Worm (Caenorhabditis elegans) whole organism, L4 larva: ENCODE measurements around the gene col-90.
"Not testable (repeated sequence)": the region's sequence is repeated elsewhere in the genome, so short reads cannot be mapped to it uniquely, and the experiment has no call there.

ENCODE experiments used
- T26A8.4 ChIP-seq: fragments of 200-800 bp; sonication (Bioruptor generic); IDR thresholded peaks from 2 replicates; pipeline ENCODE4 v1.3.6; 2022; ENCODE audit warnings: missing genetic modification characterization, missing compliant biosample characterization
- Y105C5A.15 ChIP-seq: fragments of 200-800 bp; sonication (Bioruptor generic); IDR thresholded peaks from 2 replicates; pipeline ENCODE4 v1.3.6; 2022; ENCODE audit warnings: missing genetic modification characterization, missing compliant biosample characterization
- aha-1 ChIP-seq: fragments of 150-350 bp; peaks from one replicate; lab custom pipeline; 2014; ENCODE audit warnings: missing biosample characterization, missing genetic modification characterization
- arid-1 ChIP-seq: fragments of 200-800 bp; sonication (Bioruptor generic); conservative IDR thresholded peaks from 2 replicates; pipeline ENCODE4 v1.3.6; 2022; ENCODE audit warnings: missing genetic modification reagents, missing genetic modification characterization, missing compliant biosample characterization
- attf-4 ChIP-seq: sonication (generic microtip); optimal IDR thresholded peaks from 3 replicates; lab custom pipeline; 2017; ENCODE audit warnings: missing biosample characterization, missing genetic modification characterization
- ceh-62 ChIP-seq: sonication (generic microtip); optimal IDR thresholded peaks from 2 replicates; lab custom pipeline; 2017; ENCODE audit warnings: missing biosample characterization, missing genetic modification characterization
- ceh-82 ChIP-seq: sonication (generic microtip); optimal IDR thresholded peaks from 2 replicates; lab custom pipeline; 2017; ENCODE audit warnings: missing biosample characterization, missing genetic modification characterization
- ctbp-1 ChIP-seq: fragments of 200-800 bp; sonication (Bioruptor generic); IDR thresholded peaks from 2 replicates; pipeline ENCODE4 v1.3.6; 2022; ENCODE audit warnings: missing genetic modification reagents, missing genetic modification characterization, missing compliant biosample characterization
- dmd-8 ChIP-seq: fragments of 200-800 bp; sonication (Bioruptor generic); IDR thresholded peaks from 2 replicates; pipeline ENCODE4 v1.3.6; 2022; ENCODE audit warnings: missing genetic modification characterization, missing compliant biosample characterization
- dpl-1 ChIP-seq: fragments of 150-350 bp; optimal IDR thresholded peaks from 2 replicates; lab custom pipeline; 2014; ENCODE audit warnings: missing biosample characterization, missing genetic modification reagents, missing genetic modification characterization
- dve-1 ChIP-seq: sonication (generic microtip); optimal IDR thresholded peaks from 2 replicates; lab custom pipeline; 2017; ENCODE audit warnings: antibody characterized with exemption, mild to moderate bottlenecking, missing genetic modification characterization, missing compliant biosample characterization; ENCODE audit not compliant: insufficient read depth
- hlh-11 ChIP-seq: fragments of 200-800 bp; sonication (Bioruptor generic); optimal IDR thresholded peaks from 2 replicates; lab custom pipeline; 2018; ENCODE audit warnings: mild to moderate bottlenecking, missing genetic modification characterization, missing compliant biosample characterization
- hlh-30 ChIP-seq: sonication (generic microtip); optimal IDR thresholded peaks from 2 replicates; lab custom pipeline; 2017; ENCODE audit warnings: antibody characterized with exemption, mild to moderate bottlenecking, missing genetic modification characterization, missing compliant biosample characterization; ENCODE audit not compliant: insufficient read depth
- lim-7 ChIP-seq: fragments of 200-800 bp; sonication (Bioruptor generic); IDR thresholded peaks from 2 replicates; pipeline ENCODE4 v1.3.6; 2022; ENCODE audit warnings: missing genetic modification characterization, missing compliant biosample characterization
- lin-1 ChIP-seq: fragments of 200-800 bp; sonication (Bioruptor generic); IDR thresholded peaks from 2 replicates; pipeline ENCODE4 v1.3.6; 2022; ENCODE audit warnings: missing genetic modification reagents, missing genetic modification characterization, missing compliant biosample characterization
- lin-13 ChIP-seq: fragments of 150-350 bp; optimal IDR thresholded peaks from 2 replicates; lab custom pipeline; 2014; ENCODE audit warnings: missing biosample characterization, missing genetic modification reagents, missing genetic modification characterization
- lin-29 ChIP-seq: fragments of 200-800 bp; sonication (Bioruptor generic); IDR thresholded peaks from 2 replicates; pipeline ENCODE4 v1.3.6; 2022; ENCODE audit warnings: missing genetic modification reagents, missing genetic modification characterization, missing compliant biosample characterization
- lin-38 ChIP-seq: fragments of 200-800 bp; sonication (Bioruptor generic); IDR thresholded peaks from 2 replicates; pipeline ENCODE4 v1.3.6; 2022; ENCODE audit warnings: missing genetic modification reagents, missing genetic modification characterization, missing compliant biosample characterization
- lsy-2 ChIP-seq, 2 experiments: fragments of 150-350 bp in 1 of 2; sonication (generic microtip) in 1 of 2; optimal IDR thresholded peaks; 2 replicates each; lab custom pipeline; 2014 to 2017; ENCODE audit warnings: missing biosample characterization in 2 of 2, missing genetic modification characterization in 2 of 2
- madf-5 ChIP-seq, 2 experiments: fragments of 200-800 bp; sonication (Bioruptor generic); IDR thresholded peaks; 2 replicates each; pipeline ENCODE4 v1.3.6; 2022; ENCODE audit warnings: missing compliant biosample characterization in 2 of 2, missing genetic modification characterization in 2 of 2
- mdl-1 ChIP-seq, 2 experiments: fragments of 150-350 bp in 1 of 2; sonication (generic microtip) in 1 of 2; optimal IDR thresholded peaks; 2 replicates each; lab custom pipeline; 2014 to 2017; ENCODE audit warnings: missing biosample characterization in 2 of 2, missing genetic modification characterization in 2 of 2
- mep-1 ChIP-seq: fragments of 150-350 bp; sonication (generic microtip); optimal IDR thresholded peaks from 3 replicates; lab custom pipeline; 2014; ENCODE audit warnings: missing biosample characterization, missing genetic modification characterization
- nhr-11 ChIP-seq: fragments of 150-350 bp; optimal IDR thresholded peaks from 2 replicates; lab custom pipeline; 2014; ENCODE audit warnings: missing biosample characterization, missing genetic modification characterization
- nhr-237 ChIP-seq: sonication (generic microtip); optimal IDR thresholded peaks from 2 replicates; lab custom pipeline; 2017; ENCODE audit warnings: missing biosample characterization, missing genetic modification characterization
- nhr-76 ChIP-seq: fragments of 150-350 bp; optimal IDR thresholded peaks from 2 replicates; lab custom pipeline; 2014; ENCODE audit warnings: missing biosample characterization, missing genetic modification characterization
- snpc-4 ChIP-seq: fragments of 150-350 bp; optimal IDR thresholded peaks from 2 replicates; lab custom pipeline; 2014; ENCODE audit warnings: missing biosample characterization, missing genetic modification characterization
- ztf-11 ChIP-seq: fragments of 150-350 bp; optimal IDR thresholded peaks from 2 replicates; lab custom pipeline; 2014; ENCODE audit warnings: missing biosample characterization, missing genetic modification characterization

The col-90 gene

DNA sequence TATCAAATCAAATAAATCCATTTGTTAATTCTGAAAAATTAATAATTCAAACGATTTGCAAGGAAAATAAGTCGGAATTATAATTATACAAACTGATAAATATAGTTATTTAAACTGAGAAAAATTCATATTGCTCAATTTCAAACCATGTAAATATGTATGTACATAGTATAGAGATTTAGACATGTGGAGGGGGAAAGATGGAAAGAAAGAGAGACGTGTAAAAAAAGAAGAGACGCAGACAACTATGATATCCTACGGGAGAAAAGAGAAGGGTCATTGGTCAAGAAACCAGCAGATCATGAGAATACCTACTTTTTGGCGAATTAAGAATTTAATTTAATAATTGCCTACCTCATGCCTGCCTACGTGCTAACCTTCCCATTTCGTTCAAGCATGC is 9.4 kb downstream of the col-90 start, which contains the start of gene C29E4.11:
Gene C29E4.11, minus strand, starts transcription at position 30 of the 400 bp plus-strand sequence.
- TF ChIP-seq dve-1 (tag; lab: Kevin White, UChicago) (peak; percentile 15), dpl-1 (GFP tag; lab: Kevin White, UChicago) (no peak), hlh-30 (tag; lab: Kevin White, UChicago) (peak; percentile 5), lsy-2 (tag; optimal IDR thresholded peaks at IDR 0.05; lab: Kevin White, UChicago) (peak in 1 of 2 experiments; percentile 41)

DNA sequence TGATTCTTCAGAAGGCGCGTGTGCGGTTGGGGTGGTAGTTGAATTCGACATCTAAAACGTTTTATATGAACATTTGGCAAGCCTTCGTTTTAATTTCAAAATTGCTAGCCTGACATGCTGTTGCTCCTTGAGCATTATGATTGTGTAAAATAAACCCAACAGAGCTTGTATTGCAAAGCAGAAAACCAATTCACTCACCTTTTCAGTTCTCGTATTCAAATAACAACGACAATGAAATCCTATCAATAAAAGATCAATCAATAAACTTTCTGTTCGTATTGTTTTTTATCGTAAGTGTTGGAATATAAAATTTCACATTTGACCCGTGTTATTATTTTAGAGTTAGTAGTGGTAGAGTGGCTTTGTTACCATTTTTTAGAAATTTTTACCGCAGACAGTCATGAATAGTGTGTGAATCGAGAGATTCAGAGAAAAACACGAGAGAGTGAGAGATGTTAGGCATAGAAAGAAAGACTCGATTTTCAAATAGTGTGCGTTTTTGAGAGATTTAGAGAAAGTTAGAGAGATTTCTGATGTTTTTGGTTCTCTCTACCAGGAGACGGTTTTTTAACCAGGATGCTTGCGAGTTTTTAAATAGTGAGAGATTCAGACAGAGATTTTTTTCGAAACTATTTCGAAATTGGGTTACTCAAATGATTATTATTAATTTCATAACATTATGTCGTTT is 10.4 kb downstream of the col-90 start, which contains the start of gene F54H12.10:
Gene F54H12.10, minus strand, starts transcription at position 51 of the 688 bp plus-strand sequence.
- TF ChIP-seq arid-1 (GFP tag; lab: Robert Waterston, UW), result peak; percentile 24; the same call in 1 of the 2 replicates
- TF ChIP-seq lin-1 (GFP tag; lab: Robert Waterston, UW), result 0 out of 2 replicates have a peak, but pooled peaks have one; percentile 44
- peak; percentile 54 for TF ChIP-seq lin-38

DNA sequence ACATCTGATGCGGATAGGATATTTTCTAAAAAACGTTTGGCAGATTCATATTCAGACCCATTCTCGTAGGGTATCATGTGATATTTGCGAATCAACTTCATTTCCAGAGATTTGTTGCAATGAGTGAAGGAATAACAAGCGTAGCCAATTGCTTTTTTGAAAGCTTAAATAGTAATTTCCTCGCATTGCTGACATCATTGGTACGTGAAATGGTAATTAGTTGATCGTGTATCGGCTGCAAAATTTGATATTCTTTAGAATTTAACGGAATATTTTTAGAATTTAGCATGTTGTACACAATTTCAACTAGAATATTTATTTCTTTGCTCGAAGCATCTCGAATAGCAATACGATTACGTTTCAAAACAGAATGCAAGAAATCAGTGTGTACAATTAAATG is 14.0 kb downstream of the col-90 start, which contains the start of gene F54H12.4:
Gene F54H12.4, minus strand, starts transcription at position 101 of the 400 bp plus-strand sequence.
- not testable (repeated sequence) for TF ChIP-seq attf-4 (tag; lab: Kevin White, UChicago); nhr-11 (tag; lab: Kevin White, UChicago); dmd-8 (GFP tag; lab: Robert Waterston, UW)

DNA sequence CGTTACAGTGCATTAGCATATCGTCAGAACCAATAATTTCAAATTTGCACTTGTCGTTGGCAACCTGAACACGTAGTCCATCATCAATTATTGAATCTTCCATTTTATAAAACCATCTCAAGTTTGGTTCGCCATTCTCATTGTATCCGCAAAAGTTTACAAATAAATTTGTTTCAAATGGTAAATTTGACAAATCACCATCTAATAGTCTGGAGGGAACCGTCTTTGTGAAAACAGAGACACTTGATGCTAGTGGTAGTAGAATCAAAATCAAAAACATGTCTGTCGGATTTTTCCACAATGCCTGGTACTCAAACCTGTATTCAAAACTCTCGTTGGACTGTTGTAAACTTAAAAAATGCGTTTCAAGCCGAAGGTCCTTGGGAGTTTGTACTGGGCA is 15.6 kb downstream of the col-90 start, which contains the start of gene F54H12.2:
Gene F54H12.2, plus strand, starts transcription at position 301 of the 400 bp plus-strand sequence.
- not testable (repeated sequence) for TF ChIP-seq nhr-76 (tag; lab: Kevin White, UChicago); hlh-11; attf-4 (tag; lab: Kevin White, UChicago)

DNA sequence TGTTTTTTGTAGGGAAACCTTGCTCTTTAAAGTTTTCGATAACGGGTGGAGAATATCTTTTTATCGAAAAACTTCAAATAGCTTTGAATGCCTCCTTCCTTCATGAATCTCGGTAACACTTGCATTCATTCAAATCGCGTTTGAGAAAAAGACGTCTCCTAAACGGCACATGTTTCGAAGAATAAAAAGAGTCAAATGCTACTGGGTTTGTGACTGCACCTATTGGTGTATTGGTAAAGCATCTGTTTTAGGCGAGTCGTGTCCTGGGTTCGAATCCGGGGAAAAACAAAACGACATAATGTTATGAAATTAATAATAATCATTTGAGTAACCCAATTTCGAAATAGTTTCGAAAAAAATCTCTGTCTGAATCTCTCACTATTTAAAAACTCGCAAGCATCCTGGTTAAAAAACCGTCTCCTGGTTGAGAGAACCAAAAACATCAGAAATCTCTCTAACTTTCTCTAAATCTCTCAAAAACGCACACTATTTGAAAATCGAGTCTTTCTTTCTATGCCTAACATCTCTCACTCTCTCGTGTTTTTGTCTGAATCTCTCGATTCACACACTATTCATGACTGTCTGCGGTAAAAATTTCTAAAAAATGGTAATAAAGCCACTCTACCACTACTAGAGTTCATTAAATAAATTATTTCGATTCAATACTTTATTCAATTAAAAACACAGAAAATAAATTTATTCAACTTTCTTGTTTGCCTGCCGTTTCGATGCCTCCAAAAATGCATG is 17.5 kb downstream of the col-90 start:
- TF ChIP-seq T26A8.4 (GFP tag; lab: Robert Waterston, UW), result 0 out of 2 replicates have a peak, but pooled peaks have one; percentile 15
- TF ChIP-seq aha-1, result peak; percentile 38
- 0 out of 4 replicates have a peak, but pooled peaks of 1 of the 2 experiments have one; percentile 27 for TF ChIP-seq madf-5 (GFP tag; IDR thresholded peaks at IDR 0.05; lab: Robert Waterston, UW)
- TF ChIP-seq Y105C5A.15 (GFP tag; lab: Robert Waterston, UW), result 0 out of 2 replicates have a peak, but pooled peaks have one; percentile 33
- peak; percentile 80 for TF ChIP-seq dmd-8 (GFP tag; lab: Robert Waterston, UW)
- TF ChIP-seq lim-7 (GFP tag; lab: Robert Waterston, UW), result 0 out of 2 replicates have a peak, but pooled peaks have one; percentile 50
- TF ChIP-seq, all 104 proteins: peak for 6; not testable (repeated sequence) for 98

DNA sequence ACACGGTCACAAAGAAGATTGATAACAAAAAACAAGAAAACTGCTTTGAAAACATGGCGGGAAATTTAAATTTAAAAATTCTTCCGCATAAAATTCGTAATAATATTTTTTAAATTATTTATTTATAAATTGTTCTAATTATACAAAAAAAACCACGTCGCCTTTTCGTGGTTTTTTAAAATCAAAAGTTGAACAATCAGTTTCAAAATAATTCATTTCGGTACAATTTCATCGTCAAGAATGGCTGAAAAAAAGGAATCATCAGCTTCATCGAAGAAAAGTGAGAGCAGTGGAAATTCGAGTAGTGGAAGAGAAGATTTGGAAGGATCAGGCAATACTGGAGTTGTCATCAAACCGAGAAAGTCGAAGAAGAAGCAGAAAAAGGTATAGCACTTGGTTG is 20.5 kb downstream of the col-90 start, which contains the start of the genes F54H12.8 and F54H12.7:
Gene F54H12.8, minus strand, starts transcription at position 101 of the 400 bp plus-strand sequence.
Gene F54H12.7, plus strand, starts transcription at position 229 of the 400 bp plus-strand sequence.
- no peak for TF ChIP-seq hlh-11
- TF ChIP-seq ceh-82 (tag; lab: Kevin White, UChicago), result no peak
- no peak for TF ChIP-seq snpc-4
- TF ChIP-seq lin-13 (GFP tag; lab: Kevin White, UChicago), result no peak
- no peak for TF ChIP-seq ctbp-1 (GFP tag; lab: Robert Waterston, UW)
- no peak for TF ChIP-seq ztf-11 (tag; lab: Kevin White, UChicago)
- TF ChIP-seq dmd-8 (GFP tag; lab: Robert Waterston, UW), result no peak
- TF ChIP-seq mdl-1 (tag; optimal IDR thresholded peaks at IDR 0.05; lab: Kevin White, UChicago), result no peak
- TF ChIP-seq lin-1 (GFP tag; lab: Robert Waterston, UW), result no peak
- no peak for TF ChIP-seq aha-1
- TF ChIP-seq nhr-237 (tag; lab: Kevin White, UChicago), result no peak
- TF ChIP-seq ceh-62, result no peak
- TF ChIP-seq mep-1 (tag; lab: Kevin White, UChicago), result no peak
- no peak for TF ChIP-seq lim-7 (GFP tag; lab: Robert Waterston, UW)
- TF ChIP-seq lin-29 (GFP tag; lab: Robert Waterston, UW), result no peak
